Fruit fly (Drosophila melanogaster) whole organism, embryonic: ENCODE data around the gene Rbp6.
A peak's percentile ranks its signal among the peaks of the same experiment; 100 is the strongest.

ENCODE experiments used
- Atf3 ChIP-seq: fragments of 200-800 bp; sonication (Bioruptor generic); optimal IDR thresholded peaks from 3 replicates; lab custom pipeline; 2016; ENCODE audit warnings: missing biosample characterization, missing genetic modification characterization
- CG11247 ChIP-seq: fragments of 200-800 bp; sonication (Bioruptor generic); IDR thresholded peaks from 2 replicates; pipeline ENCODE4 v1.3.6; 2022; ENCODE audit warnings: missing biosample characterization, missing genetic modification characterization
- CG1233 ChIP-seq: fragments of 200-800 bp; sonication (Bioruptor generic); optimal IDR thresholded peaks from 4 replicates; lab custom pipeline; 2018; ENCODE audit warnings: missing biosample characterization, mild to moderate bottlenecking, missing genetic modification characterization
- CG14667 ChIP-seq: fragments of 200-800 bp; sonication (Bioruptor generic); IDR thresholded peaks from 2 replicates; pipeline ENCODE4 v1.3.6; 2022; ENCODE audit warnings: missing biosample characterization, missing genetic modification characterization
- CG15514 ChIP-seq: fragments of 200-800 bp; sonication (Bioruptor generic); optimal IDR thresholded peaks from 3 replicates; lab custom pipeline; 2017; ENCODE audit warnings: missing biosample characterization, missing genetic modification characterization, mild to moderate bottlenecking, moderate library complexity, missing genetic modification reagents
- CG15601 ChIP-seq: fragments of 200-800 bp; sonication (Bioruptor generic); optimal IDR thresholded peaks from 3 replicates; lab custom pipeline; 2019; ENCODE audit warnings: missing biosample characterization, mild to moderate bottlenecking, missing genetic modification characterization, moderate library complexity
- CG2199 ChIP-seq: fragments of 200-800 bp; sonication (Bioruptor generic); IDR thresholded peaks from 3 replicates; pipeline ENCODE4 v1.3.6; 2022; ENCODE audit warnings: missing biosample characterization, missing genetic modification characterization
- CG2202 ChIP-seq: fragments of 200-800 bp; sonication (Bioruptor generic); optimal IDR thresholded peaks from 2 replicates; lab custom pipeline; 2018; ENCODE audit warnings: missing biosample characterization, mild to moderate bottlenecking, missing genetic modification characterization
- CG3281 ChIP-seq: fragments of 200-800 bp; sonication (Bioruptor generic); optimal IDR thresholded peaks from 3 replicates; lab custom pipeline; 2017; ENCODE audit warnings: missing biosample characterization, mild to moderate bottlenecking, missing genetic modification characterization
- CG33557 ChIP-seq: fragments of 200-800 bp; sonication (Bioruptor generic); optimal IDR thresholded peaks from 2 replicates; lab custom pipeline; 2019; ENCODE audit warnings: missing biosample characterization, mild to moderate bottlenecking, missing genetic modification characterization, moderate library complexity
- CG34376 ChIP-seq: fragments of 200-800 bp; sonication (Bioruptor generic); optimal IDR thresholded peaks from 2 replicates; lab custom pipeline; 2018; ENCODE audit warnings: missing biosample characterization, mild to moderate bottlenecking, missing genetic modification characterization
- CG4328 ChIP-seq: fragments of 200-800 bp; sonication (Bioruptor generic); optimal IDR thresholded peaks from 3 replicates; lab custom pipeline; 2017; ENCODE audit warnings: missing biosample characterization, missing genetic modification reagents, missing genetic modification characterization
- CG4707 ChIP-seq: fragments of 200-800 bp; sonication (Bioruptor generic); optimal IDR thresholded peaks from 2 replicates; lab custom pipeline; 2018; ENCODE audit warnings: missing biosample characterization, mild to moderate bottlenecking, missing genetic modification characterization, moderate library complexity
- CG8290 ChIP-seq, 3 experiments: fragments of 200-800 bp; sonication (Bioruptor generic); optimal IDR thresholded peaks; 2 replicates each; lab custom pipeline; 2016 to 2019; ENCODE audit warnings: missing biosample characterization in 3 of 3, missing genetic modification characterization in 3 of 3, mild to moderate bottlenecking in 2 of 3, moderate library complexity in 1 of 3
- CG8359 ChIP-seq: fragments of 200-800 bp; sonication (Bioruptor generic); optimal IDR thresholded peaks from 2 replicates; lab custom pipeline; 2017; ENCODE audit warnings: missing biosample characterization, mild to moderate bottlenecking, missing genetic modification characterization, borderline replicate concordance
- CG9797 ChIP-seq: fragments of 200-800 bp; sonication (Bioruptor generic); optimal IDR thresholded peaks from 3 replicates; lab custom pipeline; 2018; ENCODE audit warnings: missing biosample characterization, mild to moderate bottlenecking, missing genetic modification characterization
- Camta ChIP-seq: fragments of 200-800 bp; sonication (Bioruptor generic); optimal IDR thresholded peaks from 2 replicates; lab custom pipeline; 2016; ENCODE audit warnings: missing biosample characterization, missing genetic modification characterization
- Chrac-16 ChIP-seq: fragments of 200-800 bp; sonication (Bioruptor generic); optimal IDR thresholded peaks from 3 replicates; lab custom pipeline; 2016; ENCODE audit warnings: missing biosample characterization, missing genetic modification characterization
- CkIIα-i1 ChIP-seq: fragments of 200-800 bp; sonication (Bioruptor generic); IDR thresholded peaks from 2 replicates; pipeline ENCODE4 v1.3.6; 2022; ENCODE audit warnings: missing biosample characterization, missing genetic modification characterization
- Dfd ChIP-seq, 2 experiments: fragments of >200 bp; optimal IDR thresholded peaks; 2 replicates each; lab custom pipeline; 2017; ENCODE audit warnings: missing biosample characterization in 2 of 2, missing genetic modification characterization in 2 of 2
- Doc3 ChIP-seq: fragments of 200-800 bp; sonication (Bioruptor generic); IDR thresholded peaks from 3 replicates; pipeline ENCODE4 v1.3.6; 2022; ENCODE audit warnings: missing biosample characterization, missing genetic modification characterization; ENCODE audit not compliant: partially characterized antibody
- Dp ChIP-seq: fragments of 200-800 bp; sonication (Bioruptor generic); optimal IDR thresholded peaks from 2 replicates; lab custom pipeline; 2018; ENCODE audit warnings: missing biosample characterization, mild to moderate bottlenecking, missing genetic modification characterization, moderate library complexity
- Ets65A ChIP-seq: fragments of 200-800 bp; sonication (Bioruptor generic); peaks from one replicate; lab custom pipeline; 2016; ENCODE audit warnings: missing biosample characterization, missing genetic modification characterization
- HLH3B ChIP-seq: fragments of 200-800 bp; sonication (Bioruptor generic); IDR thresholded peaks from 2 replicates; pipeline ENCODE4 v1.3.6; 2022; ENCODE audit warnings: missing biosample characterization, missing genetic modification characterization
- Hr39 ChIP-seq: fragments of >200 bp; optimal IDR thresholded peaks from 2 replicates; lab custom pipeline; 2017
- Hr51 ChIP-seq, 2 experiments: fragments of 200-800 bp; sonication (Bioruptor generic); optimal IDR thresholded peaks; 2 replicates in 1 of 2; 3 replicates in 1 of 2; lab custom pipeline; 2016 to 2018; ENCODE audit warnings: missing biosample characterization in 2 of 2, missing genetic modification characterization in 2 of 2, mild to moderate bottlenecking in 1 of 2, moderate library complexity in 1 of 2
- NC2α ChIP-seq: fragments of 200-800 bp; sonication (Bioruptor generic); optimal IDR thresholded peaks from 2 replicates; lab custom pipeline; 2016; ENCODE audit warnings: missing biosample characterization, missing genetic modification characterization
- Nf-YB ChIP-seq: fragments of 200-800 bp; sonication (Bioruptor generic); optimal IDR thresholded peaks from 3 replicates; lab custom pipeline; 2019; ENCODE audit warnings: missing biosample characterization, mild to moderate bottlenecking, missing genetic modification characterization, moderate library complexity
- Rfx ChIP-seq: fragments of 200-800 bp; sonication (Bioruptor generic); IDR thresholded peaks from 2 replicates; pipeline ENCODE4 v1.3.6; 2022; ENCODE audit warnings: missing biosample characterization, missing genetic modification characterization
- Tbp ChIP-seq: fragments of >200 bp; optimal IDR thresholded peaks from 2 replicates; lab custom pipeline; 2018; ENCODE audit warnings: missing biosample characterization, missing genetic modification characterization
- ac ChIP-seq: fragments of 200-800 bp; sonication (Bioruptor generic); optimal IDR thresholded peaks from 3 replicates; lab custom pipeline; 2017; ENCODE audit warnings: missing biosample characterization, mild to moderate bottlenecking, missing genetic modification characterization
- bowl ChIP-seq: fragments of 200-800 bp; sonication (Bioruptor generic); IDR thresholded peaks from 2 replicates; pipeline ENCODE4 v1.3.6; 2022; ENCODE audit warnings: missing biosample characterization, missing genetic modification characterization
- cad ChIP-seq: fragments of >200 bp; optimal IDR thresholded peaks from 2 replicates; lab custom pipeline; 2017; ENCODE audit warnings: missing biosample characterization, missing genetic modification characterization
- dpn ChIP-seq, 2 experiments: fragments of 200-800 bp; sonication (Bioruptor generic); optimal IDR thresholded peaks; 3 replicates each; lab custom pipeline; 2016; ENCODE audit warnings: missing biosample characterization in 2 of 2, missing genetic modification characterization in 2 of 2
- emc ChIP-seq: fragments of 200-800 bp; sonication (Bioruptor generic); optimal IDR thresholded peaks from 2 replicates; lab custom pipeline; 2016; ENCODE audit warnings: missing biosample characterization, missing genetic modification characterization
- ems ChIP-seq: fragments of 200-800 bp; sonication (Bioruptor generic); optimal IDR thresholded peaks from 3 replicates; lab custom pipeline; 2016; ENCODE audit warnings: missing biosample characterization, missing genetic modification characterization
- exex ChIP-seq: fragments of 200-800 bp; sonication (Bioruptor generic); optimal IDR thresholded peaks from 4 replicates; lab custom pipeline; 2018; ENCODE audit warnings: missing biosample characterization, mild to moderate bottlenecking, missing genetic modification characterization, moderate library complexity
- ftz-f1 ChIP-seq: fragments of 200-800 bp; sonication (Bioruptor generic); optimal IDR thresholded peaks from 2 replicates; lab custom pipeline; 2016; ENCODE audit warnings: missing biosample characterization, missing genetic modification characterization
- h ChIP-seq: fragments of >200 bp; optimal IDR thresholded peaks from 2 replicates; lab custom pipeline; 2017
- kay ChIP-seq: fragments of 200-800 bp; sonication (Bioruptor generic); optimal IDR thresholded peaks from 2 replicates; lab custom pipeline; 2016; ENCODE audit warnings: missing biosample characterization, missing genetic modification characterization
- klu ChIP-seq: fragments of 200-800 bp; sonication (Bioruptor generic); IDR thresholded peaks from 2 replicates; pipeline ENCODE4 v1.3.6; 2022; ENCODE audit warnings: missing biosample characterization, missing genetic modification characterization
- kni ChIP-seq: fragments of 200-800 bp; sonication (Bioruptor generic); optimal IDR thresholded peaks from 3 replicates; lab custom pipeline; 2017; ENCODE audit warnings: mild to moderate bottlenecking, missing biosample characterization, missing genetic modification reagents, missing genetic modification characterization
- knrl ChIP-seq: fragments of 200-800 bp; sonication (Bioruptor generic); IDR thresholded peaks from 3 replicates; pipeline ENCODE4 v1.3.6; 2022; ENCODE audit warnings: missing biosample characterization, missing genetic modification characterization; ENCODE audit not compliant: partially characterized antibody
- lola ChIP-seq, 3 experiments: fragments of >200 bp in 2 of 3; fragments of 200-800 bp in 1 of 3; sonication (Bioruptor generic) in 1 of 3; optimal IDR thresholded peaks; 2 replicates each; lab custom pipeline; 2017 to 2019; ENCODE audit warnings: missing biosample characterization in 3 of 3, missing genetic modification characterization in 3 of 3, mild to moderate bottlenecking in 1 of 3, moderate library complexity in 1 of 3
- mirr ChIP-seq: fragments of 200-800 bp; sonication (Bioruptor generic); optimal IDR thresholded peaks from 3 replicates; lab custom pipeline; 2018; ENCODE audit warnings: missing biosample characterization, mild to moderate bottlenecking, missing genetic modification characterization
- nerfin-1 ChIP-seq: fragments of 200-800 bp; sonication (Bioruptor generic); optimal IDR thresholded peaks from 3 replicates; lab custom pipeline; 2019; ENCODE audit warnings: missing biosample characterization, mild to moderate bottlenecking, missing genetic modification characterization, moderate library complexity
- rib ChIP-seq: fragments of 200-800 bp; sonication (Bioruptor generic); IDR thresholded peaks from 2 replicates; pipeline ENCODE4 v1.3.6; 2022; ENCODE audit warnings: missing biosample characterization, missing genetic modification characterization
- tap ChIP-seq: fragments of 200-800 bp; optimal IDR thresholded peaks from 3 replicates; lab custom pipeline; 2019; ENCODE audit warnings: missing biosample characterization, mild to moderate bottlenecking, missing genetic modification characterization, moderate library complexity
- trem ChIP-seq: fragments of 200-800 bp; optimal IDR thresholded peaks from 3 replicates; lab custom pipeline; 2019; ENCODE audit warnings: missing biosample characterization, mild to moderate bottlenecking, missing genetic modification characterization, moderate library complexity
- z ChIP-seq: fragments of 200-800 bp; sonication (Bioruptor generic); IDR thresholded peaks from 3 replicates; pipeline ENCODE4 v1.3.6; 2022; ENCODE audit warnings: missing biosample characterization, missing genetic modification characterization
- zfh1 ChIP-seq: fragments of 200-800 bp; sonication (Bioruptor generic); IDR thresholded peaks from 3 replicates; pipeline ENCODE4 v1.3.6; 2022; ENCODE audit warnings: missing biosample characterization, missing genetic modification characterization

Rbp6 gene

dm6 chr3L:17024095-17024639, 213.8 kb downstream of the Rbp6 start, which contains the start of gene Fit2 (continued):
- TF ChIP-seq knrl (GFP tag; lab: Robert Waterston, UW) (peak; percentile 83), CG15601 (no peak), CG4707 (GFP tag; lab: Kevin White, UChicago) (no peak), trem (tag; lab: Kevin White, UChicago) (peak; percentile 38), mirr (GFP tag; lab: Kevin White, UChicago) (no peak), CG4328 (GFP tag; lab: Kevin White, UChicago) (no peak), CG3281 (GFP tag; lab: Kevin White, UChicago) (no peak), CG34376 (GFP tag; lab: Kevin White, UChicago) (no peak), Dfd (GFP tag; optimal IDR thresholded peaks at IDR 0.05; lab: Kevin White, UChicago) (no peak), CG9797 (GFP tag; lab: Kevin White, UChicago) (no peak), Hr39 (lab: Kevin White, UChicago) (no peak), dpn (GFP tag; optimal IDR thresholded peaks at IDR 0.05; lab: Kevin White, UChicago) (no peak), kni (GFP tag; lab: Kevin White, UChicago) (no peak), ems (no peak), CG11247 (GFP tag; lab: Robert Waterston, UW) (no peak), CG8359 (GFP tag; lab: Kevin White, UChicago) (no peak), lola (GFP tag; optimal IDR thresholded peaks at IDR 0.05; lab: Kevin White, UChicago) (no peak), CG8290 (GFP tag; optimal IDR thresholded peaks at IDR 0.05; lab: Kevin White, UChicago) (no peak), CG8290 (tag; optimal IDR thresholded peaks at IDR 0.05; lab: Kevin White, UChicago) (no peak), CG2202 (tag; lab: Kevin White, UChicago) (no peak), Hr51 (GFP tag; optimal IDR thresholded peaks at IDR 0.05; lab: Kevin White, UChicago) (no peak), HLH3B (GFP tag; lab: Robert Waterston, UW) (no peak), CG15514 (GFP tag; lab: Kevin White, UChicago) (peak; percentile 49), tap (tag; lab: Kevin White, UChicago) (no peak), CG14667 (no peak), CG1233 (GFP tag; lab: Kevin White, UChicago) (no peak), nerfin-1 (tag; lab: Kevin White, UChicago) (no peak), CG33557 (GFP tag; lab: Kevin White, UChicago) (no peak), Dp (GFP tag; lab: Kevin White, UChicago) (peak; percentile 93), CkIIα-i1 (no peak), emc (GFP tag; lab: Kevin White, UChicago) (no peak), rib (GFP tag; lab: Robert Waterston, UW) (no peak), kay (no peak), exex (tag; lab: Kevin White, UChicago) (no peak), z (GFP tag; lab: Robert Waterston, UW) (no peak), ac (GFP tag; lab: Kevin White, UChicago) (no peak), Chrac-16 (GFP tag; lab: Kevin White, UChicago) (no peak), zfh1 (GFP tag; lab: Robert Waterston, UW) (no peak), Ets65A (no peak), bowl (GFP tag; lab: Robert Waterston, UW) (no peak), Nf-YB (no peak), ftz-f1 (GFP tag; lab: Kevin White, UChicago) (peak; percentile 8), klu (no peak), Camta (GFP tag; lab: Kevin White, UChicago) (no peak), Doc3 (GFP tag; lab: Robert Waterston, UW) (peak; percentile 95), CG2199 (GFP tag; lab: Robert Waterston, UW) (no peak), Rfx (GFP tag; lab: Robert Waterston, UW) (no peak), Tbp (no peak), h (no peak), cad (GFP tag; lab: Kevin White, UChicago) (no peak), NC2α (GFP tag; lab: Kevin White, UChicago) (no peak), Atf3 (GFP tag; lab: Kevin White, UChicago) (no peak)
